Worm (Caenorhabditis elegans): Measurements from ENCODE around the gene rars-1.
A peak's percentile ranks its signal among the peaks of the same experiment; 100 is the strongest.

Gene rars-1

ce11 chrIII:4962886-4963285 is 45.9 kb upstream of the rars-1 start, which contains the start of gene C27F2.9 (continued):
- peak in 1 of 2 experiments; percentile 34 for TF ChIP-seq mdl-1 (tag; optimal IDR thresholded peaks at IDR 0.05)
- TF ChIP-seq ztf-11 (tag; optimal IDR thresholded peaks at IDR 0.05), result no peak
- TF ChIP-seq peb-1 (tag; optimal IDR thresholded peaks at IDR 0.05), result no peak

ce11 chrIII:4962393-4962792 is 45.4 kb upstream of the rars-1 start, which contains the start of gene vps-22:
Gene vps-22, minus strand, starts transcription at chrIII:4962493.
- TF ChIP-seq R02D3.7 (tag; optimal IDR thresholded peaks at IDR 0.05) (no peak), snpc-4 (tag; optimal IDR thresholded peaks at IDR 0.05) (no peak), nhr-237 (tag; optimal IDR thresholded peaks at IDR 0.05) (no peak), nhr-21 (tag; optimal IDR thresholded peaks at IDR 0.05) (no peak), C34F6.9 (tag; optimal IDR thresholded peaks at IDR 0.05) (no peak), skn-1 (tag; optimal IDR thresholded peaks at IDR 0.05) (no peak), unc-55 (GFP tag; optimal IDR thresholded peaks at IDR 0.05) (no peak), nhr-25 (tag; optimal IDR thresholded peaks at IDR 0.05) (no peak), lin-13 (GFP tag; optimal IDR thresholded peaks at IDR 0.05) (no peak), ztf-1 (GFP tag; conservative IDR thresholded peaks at IDR 0.05) (no peak), sma-9 (GFP tag; optimal IDR thresholded peaks at IDR 0.05) (no peak), sma-9 (tag; optimal IDR thresholded peaks at IDR 0.05) (no peak), unc-62 (GFP tag; optimal IDR thresholded peaks at IDR 0.05) (no peak), nhr-11 (tag; optimal IDR thresholded peaks at IDR 0.05) (no peak), peb-1 (tag; optimal IDR thresholded peaks at IDR 0.05) (no peak), blmp-1 (tag; optimal IDR thresholded peaks at IDR 0.05; ENCODE audit: insufficient read depth) (no peak), lsy-2 (tag; optimal IDR thresholded peaks at IDR 0.05) (no peak), ztf-4 (tag; optimal IDR thresholded peaks at IDR 0.05) (no peak), nhr-6 (tag; optimal IDR thresholded peaks at IDR 0.05) (no peak)

ce11 chrIII:4961281-4961680 is 44.3 kb upstream of the rars-1 start:
- TF ChIP-seq fos-1 (tag; optimal IDR thresholded peaks at IDR 0.05), result no peak
- no peak for TF ChIP-seq nhr-6 (tag; optimal IDR thresholded peaks at IDR 0.05)
- TF ChIP-seq egl-27 (tag; optimal IDR thresholded peaks at IDR 0.05), result no peak
- no peak for TF ChIP-seq unc-55 (GFP tag; optimal IDR thresholded peaks at IDR 0.05)
- TF ChIP-seq ztf-4 (tag; optimal IDR thresholded peaks at IDR 0.05), result no peak

- no peak for TF ChIP-seq ztf-1 (GFP tag; conservative IDR thresholded peaks at IDR 0.05)
- no peak for TF ChIP-seq nhr-129 (tag; optimal IDR thresholded peaks at IDR 0.05)
- TF ChIP-seq mbf-1 (tag; optimal IDR thresholded peaks at IDR 0.05), result no peak
- no peak for TF ChIP-seq nhr-237 (tag; optimal IDR thresholded peaks at IDR 0.05)
- no peak for TF ChIP-seq nhr-25 (tag; optimal IDR thresholded peaks at IDR 0.05)
Observed at ce11 chrIII:4960204-4960603, 43.2 kb upstream of the rars-1 start, which contains the start of gene C27F2.4. Gene C27F2.4, minus strand, starts transcription at chrIII:4960304.

DNA sequence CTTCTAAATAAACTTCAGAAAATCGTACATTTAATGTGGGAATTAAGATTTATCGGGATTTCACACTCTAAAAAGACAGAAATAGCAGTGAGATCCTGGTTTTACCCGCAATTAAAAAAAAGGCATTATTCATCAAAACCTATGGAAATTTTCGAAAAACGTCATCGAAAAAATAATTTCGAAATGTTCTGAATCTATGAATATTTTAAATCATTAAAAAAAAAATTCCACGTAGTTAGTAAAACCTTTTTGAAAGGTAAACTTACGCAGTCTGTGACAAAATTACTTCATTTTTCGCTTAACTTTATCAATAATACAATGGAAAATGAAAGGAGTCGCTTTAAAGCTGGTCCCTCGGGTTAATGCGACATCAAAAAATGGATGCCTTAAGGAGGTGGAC is 39.6 kb upstream of the rars-1 start, which contains the start of gene C26E6.1:
Gene C26E6.1, plus strand, starts transcription at position 301 of the 400 bp plus-strand sequence.
- TF ChIP-seq dmd-4 (tag; optimal IDR thresholded peaks at IDR 0.05) (no peak), ZK546.5 (tag; optimal IDR thresholded peaks at IDR 0.05) (no peak), R02D3.7 (tag; optimal IDR thresholded peaks at IDR 0.05) (no peak), lin-11 (tag; optimal IDR thresholded peaks at IDR 0.05) (no peak), mab-5 (tag; optimal IDR thresholded peaks at IDR 0.05) (no peak), ztf-1 (GFP tag; conservative IDR thresholded peaks at IDR 0.05) (no peak), elt-1 (tag; optimal IDR thresholded peaks at IDR 0.05) (no peak), nhr-11 (tag; optimal IDR thresholded peaks at IDR 0.05) (no peak), unc-62 (GFP tag; optimal IDR thresholded peaks at IDR 0.05) (no peak), lin-13 (GFP tag; optimal IDR thresholded peaks at IDR 0.05) (no peak), sem-4 (tag; optimal IDR thresholded peaks at IDR 0.05) (no peak), ama-1 (optimal IDR thresholded peaks at IDR 0.05) (no peak), nhr-21 (tag; optimal IDR thresholded peaks at IDR 0.05) (no peak), ceh-16 (tag; optimal IDR thresholded peaks at IDR 0.05) (no peak), egl-27 (tag; optimal IDR thresholded peaks at IDR 0.05) (no peak), peb-1 (tag; optimal IDR thresholded peaks at IDR 0.05) (no peak), lsy-2 (tag; optimal IDR thresholded peaks at IDR 0.05) (no peak)

- TF ChIP-seq nhr-10 (tag; optimal IDR thresholded peaks at IDR 0.05), result no peak
- TF ChIP-seq lin-39 (tag; optimal IDR thresholded peaks at IDR 0.05), result no peak
- no peak for TF ChIP-seq ZK546.5 (tag; optimal IDR thresholded peaks at IDR 0.05)
- TF ChIP-seq nhr-12 (tag; optimal IDR thresholded peaks at IDR 0.05), result no peak
- no peak for TF ChIP-seq nhr-23 (tag; optimal IDR thresholded peaks at IDR 0.05)
- TF ChIP-seq lin-13 (GFP tag; optimal IDR thresholded peaks at IDR 0.05), result no peak
- TF ChIP-seq elt-3 (tag; optimal IDR thresholded peaks at IDR 0.05), result no peak
- no peak for TF ChIP-seq dmd-4 (tag; optimal IDR thresholded peaks at IDR 0.05)
- no peak for TF ChIP-seq ztf-11 (tag; optimal IDR thresholded peaks at IDR 0.05)
- no peak for TF ChIP-seq ceh-16 (tag; optimal IDR thresholded peaks at IDR 0.05)
- TF ChIP-seq sma-3 (GFP tag; optimal IDR thresholded peaks at IDR 0.05), result no peak
Observed at ce11 chrIII:4952970-4953369, 36.0 kb upstream of the rars-1 start.

All from whole organism, L2 larva.